Worm (Caenorhabditis elegans) whole organism, L4 larva: ENCODE measurements around the gene C46C2.6.

Experiments
- lin-39 ChIP-seq: fragments of 150-350 bp; optimal IDR thresholded peaks from 2 replicates; lab custom pipeline; 2014; ENCODE audit warnings: missing biosample characterization, missing genetic modification reagents, missing genetic modification characterization
- nhr-28 ChIP-seq: fragments of 150-350 bp; optimal IDR thresholded peaks from 2 replicates; lab custom pipeline; 2014; ENCODE audit warnings: missing biosample characterization, missing genetic modification characterization
- nhr-76 ChIP-seq: fragments of 150-350 bp; optimal IDR thresholded peaks from 2 replicates; lab custom pipeline; 2014; ENCODE audit warnings: missing biosample characterization, missing genetic modification characterization
- zfp-3 ChIP-seq: fragments of 200-800 bp; sonication (Bioruptor generic); conservative IDR thresholded peaks from 2 replicates; pipeline ENCODE4 v1.3.6; 2022; ENCODE audit warnings: missing genetic modification reagents, missing genetic modification characterization, missing compliant biosample characterization

DNA sequence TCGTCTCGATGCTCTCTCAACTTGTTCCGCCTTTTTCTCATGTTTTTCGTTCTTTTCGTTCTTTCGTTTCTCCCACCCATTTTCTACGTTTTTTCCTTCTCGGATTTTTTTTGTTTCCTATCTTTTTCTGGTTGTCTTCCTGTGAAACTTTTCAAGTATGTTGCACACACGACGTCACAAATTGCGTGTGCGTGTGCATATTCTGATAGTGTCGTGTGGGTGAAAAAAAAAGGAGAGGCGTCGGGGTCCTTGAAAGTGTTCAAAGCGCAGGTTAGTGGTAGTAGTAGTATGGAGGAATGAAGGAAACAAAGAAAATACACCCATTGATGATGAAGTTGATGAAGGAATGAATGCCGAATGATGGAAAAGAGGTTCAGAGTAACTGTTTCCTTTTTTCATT lies 42.5 kb upstream of the C46C2.6 start:
- TF ChIP-seq nhr-76 (tag; lab: Kevin White, UChicago) (no peak), nhr-28 (tag; lab: Kevin White, UChicago) (no peak), zfp-3 (GFP tag; lab: Robert Waterston, UW) (no peak), lin-39 (tag; lab: Kevin White, UChicago) (no peak)
